Worm (Caenorhabditis elegans): Measurements from ENCODE around the gene Y67A10A.7.

DNA sequence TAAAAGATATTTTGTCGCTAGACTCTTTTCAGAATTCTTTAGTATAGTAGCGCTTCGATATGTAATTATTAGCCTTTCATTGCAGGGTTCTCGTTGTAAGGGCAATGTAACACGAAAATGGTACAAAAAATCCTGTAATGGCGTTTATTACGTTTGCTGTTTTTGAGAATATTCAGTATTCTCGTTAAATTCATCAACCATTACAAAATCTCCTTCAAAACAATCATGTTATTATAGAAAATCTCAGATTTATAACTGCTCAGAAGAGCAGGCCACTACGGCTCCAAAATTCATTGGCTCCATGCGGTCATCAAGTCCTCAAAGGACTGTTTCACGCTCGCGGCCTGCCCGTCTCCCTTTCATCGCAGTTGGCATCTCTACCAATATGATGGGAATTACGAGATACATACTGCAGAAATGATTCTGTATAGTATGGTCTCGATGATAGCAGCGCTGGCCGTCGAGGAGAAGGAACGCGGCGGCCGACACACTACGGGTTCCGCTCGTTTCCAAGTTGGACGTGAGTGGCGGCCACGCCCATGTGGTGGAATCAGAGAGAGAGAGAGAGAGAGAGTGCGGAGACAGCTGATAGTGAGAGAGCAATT lies 47.1 kb upstream of the Y67A10A.7 start:
- TF ChIP-seq ama-1 (optimal IDR thresholded peaks at IDR 0.05) (no peak), ceh-36 (tag; optimal IDR thresholded peaks at IDR 0.05) (no peak), hnd-1 (tag; optimal IDR thresholded peaks at IDR 0.05) (no peak), tbx-37 (GFP tag; conservative IDR thresholded peaks at IDR 0.05) (no peak), tra-4 (tag; optimal IDR thresholded peaks at IDR 0.05) (no peak), aly-1 (tag; optimal IDR thresholded peaks at IDR 0.05) (no peak)
